Fruit fly (Drosophila melanogaster): ENCODE measurements around the gene MetRS-m.

MetRS-m gene

DNA sequence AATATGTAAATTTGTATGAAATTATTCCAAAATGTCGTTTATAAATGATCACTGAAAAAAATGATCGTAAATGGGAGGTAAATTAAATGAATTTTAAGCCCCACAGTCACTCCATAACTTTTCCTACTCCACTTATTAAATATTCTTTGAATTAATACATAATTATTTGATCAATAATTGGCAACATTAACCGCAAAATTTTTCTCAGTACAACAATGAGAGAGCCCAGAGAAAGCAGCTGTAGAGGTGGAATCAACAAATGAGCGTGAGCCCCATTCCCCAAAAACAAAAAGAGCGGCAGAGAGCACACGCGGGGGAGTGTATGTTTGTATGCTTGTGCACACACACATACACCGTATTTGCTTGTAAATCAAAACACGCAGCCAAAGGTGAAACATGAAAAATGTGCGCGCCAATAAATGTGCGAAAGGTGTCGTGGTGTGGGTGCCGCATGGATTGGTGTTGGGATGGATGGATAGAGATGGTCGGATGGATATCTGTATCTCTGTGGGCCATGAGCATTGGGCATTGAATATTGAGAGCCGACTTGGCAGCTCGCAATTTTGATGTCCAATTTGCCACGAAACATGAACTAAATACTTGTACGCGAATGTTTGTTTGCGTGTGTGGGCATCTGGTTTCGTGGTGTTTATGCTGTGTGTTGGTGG lies 24.1 kb upstream of the MetRS-m start (continued):
- TF ChIP-seq CG3995 (GFP tag; optimal IDR thresholded peaks at IDR 0.05), result peak; percentile 81
- TF ChIP-seq CG2889 (GFP tag; IDR thresholded peaks at IDR 0.05), result no peak
- peak; percentile 96 for TF ChIP-seq kay (GFP tag; optimal IDR thresholded peaks at IDR 0.05)
- peak; percentile 90 for TF ChIP-seq disco-r (GFP tag; optimal IDR thresholded peaks at IDR 0.05)
- TF ChIP-seq bab2 (GFP tag; optimal IDR thresholded peaks at IDR 0.05), result peak; percentile 96
- TF ChIP-seq CG9817 (tag; optimal IDR thresholded peaks at IDR 0.05), result peak; percentile 98
- TF ChIP-seq cas (GFP tag; IDR thresholded peaks at IDR 0.05), result no peak
- TF ChIP-seq CG3281 (GFP tag; optimal IDR thresholded peaks at IDR 0.05), result peak; percentile 99
- peak; percentile 97 for TF ChIP-seq CG4820 (GFP tag; optimal IDR thresholded peaks at IDR 0.05)
- TF ChIP-seq CG3847 (GFP tag; IDR thresholded peaks at IDR 0.05), result no peak
- TF ChIP-seq CG2129 (GFP tag; IDR thresholded peaks at IDR 0.05; ENCODE audit: partially characterized antibody), result no peak
- peak; percentile 89 for TF ChIP-seq ERR (GFP tag; optimal IDR thresholded peaks at IDR 0.05)
- TF ChIP-seq maf-S (GFP tag; optimal IDR thresholded peaks at IDR 0.05), result peak; percentile 90

DNA sequence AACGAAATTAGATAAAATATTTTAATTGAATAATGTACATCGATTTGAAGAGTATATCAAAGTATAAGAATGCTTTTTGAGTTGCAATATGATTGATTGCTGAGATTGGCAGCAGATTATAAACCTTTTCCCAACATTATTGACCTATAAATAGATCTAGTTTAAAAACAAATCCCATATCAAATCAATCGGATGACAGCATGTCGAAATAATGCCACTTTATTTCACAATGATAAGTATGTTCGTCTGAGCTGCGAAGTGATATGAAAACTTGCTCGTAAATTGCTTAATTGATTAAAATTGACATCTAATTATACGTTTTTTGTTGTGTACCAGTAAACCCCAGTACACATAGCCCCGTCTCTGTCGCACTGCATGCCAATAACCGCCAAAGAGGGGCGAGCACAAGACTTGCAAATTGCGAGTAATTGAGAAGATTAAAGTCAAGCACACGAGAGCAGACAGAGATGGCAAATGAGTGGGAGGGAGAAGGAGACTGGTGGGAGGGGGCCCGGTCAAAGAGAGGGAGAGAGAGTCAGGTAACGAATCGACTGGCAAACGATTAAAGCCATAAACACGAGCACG lies 23.3 kb upstream of the MetRS-m start:
- TF ChIP-seq CG32772 (GFP tag; IDR thresholded peaks at IDR 0.05), result no peak
- no peak for TF ChIP-seq tin (GFP tag; optimal IDR thresholded peaks at IDR 0.05)
- no peak for TF ChIP-seq CG18764 (GFP tag; optimal IDR thresholded peaks at IDR 0.05)
- no peak for TF ChIP-seq CG5245 (GFP tag; optimal IDR thresholded peaks at IDR 0.05)
- no peak for TF ChIP-seq trem (tag; optimal IDR thresholded peaks at IDR 0.05)
- no peak for TF ChIP-seq CG7372 (GFP tag; IDR thresholded peaks at IDR 0.05)
- no peak for TF ChIP-seq gfzf (GFP tag; optimal IDR thresholded peaks at IDR 0.05)
- TF ChIP-seq Nf-YB (GFP tag; optimal IDR thresholded peaks at IDR 0.05), result no peak
- no peak for TF ChIP-seq CG9932 (GFP tag; IDR thresholded peaks at IDR 0.05)
- no peak for TF ChIP-seq cwo (GFP tag; optimal IDR thresholded peaks at IDR 0.05)
- no peak for TF ChIP-seq CG31224 (GFP tag; IDR thresholded peaks at IDR 0.05)
- TF ChIP-seq ems (GFP tag; optimal IDR thresholded peaks at IDR 0.05), result no peak
- TF ChIP-seq CG15696 (tag; optimal IDR thresholded peaks at IDR 0.05), result no peak
- TF ChIP-seq eyg (GFP tag; optimal IDR thresholded peaks at IDR 0.05), result no peak
- TF ChIP-seq gro (GFP tag; optimal IDR thresholded peaks at IDR 0.05), result peak; percentile 76
- TF ChIP-seq prd (optimal IDR thresholded peaks at IDR 0.05), result no peak
- no peak for TF ChIP-seq prd (GFP tag; IDR thresholded peaks at IDR 0.05)
- TF ChIP-seq disco-r (GFP tag; optimal IDR thresholded peaks at IDR 0.05), result no peak
- no peak for TF ChIP-seq CG4360 (GFP tag; IDR thresholded peaks at IDR 0.05)
- TF ChIP-seq Lim3 (GFP tag; IDR thresholded peaks at IDR 0.05), result no peak
- no peak for TF ChIP-seq peb (GFP tag; IDR thresholded peaks at IDR 0.05)
- no peak for TF ChIP-seq dimm (GFP tag; IDR thresholded peaks at IDR 0.05)
- TF ChIP-seq CG11093 (GFP tag; IDR thresholded peaks at IDR 0.05), result no peak
- TF ChIP-seq CG17912 (GFP tag; optimal IDR thresholded peaks at IDR 0.05), result no peak
- no peak for TF ChIP-seq MTF-1 (GFP tag; optimal IDR thresholded peaks at IDR 0.05; ENCODE audit: borderline replicate concordance)
- TF ChIP-seq knrl (GFP tag; IDR thresholded peaks at IDR 0.05; ENCODE audit: partially characterized antibody), result no peak
- TF ChIP-seq CG17385 (GFP tag; optimal IDR thresholded peaks at IDR 0.05), result peak; percentile 18
- TF ChIP-seq Lhr (GFP tag; optimal IDR thresholded peaks at IDR 0.05), result no peak
- TF ChIP-seq slp2 (GFP tag; optimal IDR thresholded peaks at IDR 0.05), result no peak
- no peak for TF ChIP-seq emc (GFP tag; optimal IDR thresholded peaks at IDR 0.05)
- TF ChIP-seq lov (optimal IDR thresholded peaks at IDR 0.05), result no peak
- no peak for TF ChIP-seq lov (GFP tag; IDR thresholded peaks at IDR 0.05)
- no peak for TF ChIP-seq CG31441 (GFP tag; IDR thresholded peaks at IDR 0.05)
- TF ChIP-seq en (GFP tag; optimal IDR thresholded peaks at IDR 0.05), result peak; percentile 4
- no peak for TF ChIP-seq CG9609 (GFP tag; optimal IDR thresholded peaks at IDR 0.05)
- TF ChIP-seq HLH3B (GFP tag; IDR thresholded peaks at IDR 0.05), result no peak
- no peak for TF ChIP-seq CG6683 (GFP tag; optimal IDR thresholded peaks at IDR 0.05)
- peak; percentile 6 for TF ChIP-seq Hmx (GFP tag; optimal IDR thresholded peaks at IDR 0.05)
- TF ChIP-seq chn (GFP tag; optimal IDR thresholded peaks at IDR 0.05), result peak; percentile 1

All from whole organism, embryonic.